Fruit fly (Drosophila melanogaster): ENCODE results near the gene CG33333.

CG33333 gene

DNA sequence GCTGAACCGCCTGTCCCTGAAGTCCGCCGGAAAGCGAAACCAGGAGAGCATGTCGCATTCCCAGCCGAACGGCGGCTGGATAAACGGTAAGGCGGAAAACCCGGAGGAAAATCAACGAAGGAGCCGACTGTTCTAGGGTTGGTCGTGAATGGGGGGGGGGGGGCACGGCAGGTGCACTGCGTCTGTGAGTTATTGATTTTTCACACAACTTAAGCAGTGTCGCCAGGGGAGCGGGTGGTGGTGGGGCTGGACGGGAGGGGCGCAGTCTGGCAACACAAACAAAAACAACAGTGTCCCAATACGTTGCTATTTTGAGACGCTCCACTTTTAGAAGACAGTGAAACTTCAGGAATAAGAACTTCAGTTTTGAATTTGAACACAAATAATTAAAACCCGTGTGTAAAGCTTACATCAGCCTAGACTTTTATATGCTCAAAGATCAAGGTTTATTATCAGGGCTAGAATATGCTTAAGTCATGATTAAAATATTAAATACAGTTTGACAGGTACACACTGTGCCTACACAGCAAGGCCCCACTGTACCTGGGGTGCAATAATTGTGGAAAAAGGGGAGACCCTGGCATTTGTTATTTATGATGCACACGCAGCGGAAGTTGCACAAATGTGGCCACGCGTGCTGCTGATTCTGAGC is 31.0 kb upstream of the CG33333 start (continued):
- TF ChIP-seq CG1647 (GFP tag; optimal IDR thresholded peaks at IDR 0.05): peak; percentile 23
- TF ChIP-seq chn (GFP tag; optimal IDR thresholded peaks at IDR 0.05): peak; percentile 59
- no peak for TF ChIP-seq crp (GFP tag; optimal IDR thresholded peaks at IDR 0.05)
- 0 out of 3 replicates have a peak, but pooled peaks have one; percentile 70 for TF ChIP-seq gce (GFP tag; IDR thresholded peaks at IDR 0.05)
- TF ChIP-seq bcd (GFP tag; optimal IDR thresholded peaks at IDR 0.05): peak; percentile 65
- TF ChIP-seq phol (tag; optimal IDR thresholded peaks at IDR 0.05): peak; percentile 84
- TF ChIP-seq CG12942 (GFP tag; optimal IDR thresholded peaks at IDR 0.05): no peak
- no peak for TF ChIP-seq p53 (GFP tag; optimal IDR thresholded peaks at IDR 0.05)
- TF ChIP-seq CG18764 (GFP tag; optimal IDR thresholded peaks at IDR 0.05): peak; percentile 39
- peak; percentile 71 for TF ChIP-seq PHDP (tag; optimal IDR thresholded peaks at IDR 0.05)
- TF ChIP-seq lbe (GFP tag; optimal IDR thresholded peaks at IDR 0.05): peak; percentile 57
- no peak for TF ChIP-seq bowl (GFP tag; IDR thresholded peaks at IDR 0.05)
- TF ChIP-seq CG2875 (GFP tag; optimal IDR thresholded peaks at IDR 0.05): peak; percentile 71
- TF ChIP-seq fd96Cb (tag; optimal IDR thresholded peaks at IDR 0.05): peak; percentile 83
- no peak for TF ChIP-seq ftz-f1 (GFP tag; optimal IDR thresholded peaks at IDR 0.05)
- no peak for TF ChIP-seq CG34376 (GFP tag; optimal IDR thresholded peaks at IDR 0.05)
- TF ChIP-seq caup (GFP tag; optimal IDR thresholded peaks at IDR 0.05; ENCODE audit: severe bottlenecking): peak; percentile 45
- TF ChIP-seq sc (optimal IDR thresholded peaks at IDR 0.05): no peak
- peak; percentile 59 for TF ChIP-seq sc (GFP tag; optimal IDR thresholded peaks at IDR 0.05)
- no peak for TF ChIP-seq gfzf (GFP tag; optimal IDR thresholded peaks at IDR 0.05)
- no peak for TF ChIP-seq CG3163 (GFP tag; optimal IDR thresholded peaks at IDR 0.05)
- TF ChIP-seq chm (GFP tag; IDR thresholded peaks at IDR 0.05): peak; percentile 81
- no peak for TF ChIP-seq CG7745 (tag; optimal IDR thresholded peaks at IDR 0.05)
- TF ChIP-seq CG13123 (GFP tag; optimal IDR thresholded peaks at IDR 0.05): peak; percentile 33
- TF ChIP-seq CrebB (tag; optimal IDR thresholded peaks at IDR 0.05): no peak
- TF ChIP-seq Deaf1 (tag; optimal IDR thresholded peaks at IDR 0.05): no peak
- TF ChIP-seq tap (tag; optimal IDR thresholded peaks at IDR 0.05): peak; percentile 74
- no peak for TF ChIP-seq Scr (GFP tag; IDR thresholded peaks at IDR 0.05; ENCODE audit: partially characterized antibody)
- peak; percentile 77 for TF ChIP-seq Ptx1 (GFP tag; IDR thresholded peaks at IDR 0.05)
- no peak for TF ChIP-seq Dek (tag; optimal IDR thresholded peaks at IDR 0.05)
- TF ChIP-seq CG7987 (GFP tag; optimal IDR thresholded peaks at IDR 0.05): no peak
- peak; percentile 24 for TF ChIP-seq CG5180 (GFP tag; optimal IDR thresholded peaks at IDR 0.05)
- peak; percentile 76 for TF ChIP-seq Asciz (GFP tag; optimal IDR thresholded peaks at IDR 0.05)
- TF ChIP-seq tna (GFP tag; IDR thresholded peaks at IDR 0.05; ENCODE audit: partially characterized antibody): no peak
- peak; percentile 85 for TF ChIP-seq CG11504 (tag; optimal IDR thresholded peaks at IDR 0.05)
- peak; percentile 74 for TF ChIP-seq CG6689 (GFP tag; IDR thresholded peaks at IDR 0.05)
- TF ChIP-seq D (optimal IDR thresholded peaks at IDR 0.05): no peak
- TF ChIP-seq D (GFP tag; optimal IDR thresholded peaks at IDR 0.05): peak; percentile 75
- TF ChIP-seq dmrt11E (tag; optimal IDR thresholded peaks at IDR 0.05): peak; percentile 67
- TF ChIP-seq Dip3 (GFP tag; optimal IDR thresholded peaks at IDR 0.05): peak; percentile 13
- TF ChIP-seq mld (GFP tag; IDR thresholded peaks at IDR 0.05; ENCODE audit: partially characterized antibody): no peak
- no peak for TF ChIP-seq dm (GFP tag; optimal IDR thresholded peaks at IDR 0.05)
- TF ChIP-seq schlank (tag; optimal IDR thresholded peaks at IDR 0.05): no peak
- TF ChIP-seq Nf-YA (GFP tag; IDR thresholded peaks at IDR 0.05): peak; percentile 57; the same call in 1 of the 2 replicates
- peak; percentile 100 for TF ChIP-seq onecut (GFP tag; IDR thresholded peaks at IDR 0.05)
- no peak for TF ChIP-seq inv (GFP tag; IDR thresholded peaks at IDR 0.05; ENCODE audit: partially characterized antibody)
- TF ChIP-seq sna (GFP tag; IDR thresholded peaks at IDR 0.05; ENCODE audit: partially characterized antibody): no peak
- peak; percentile 18 for TF ChIP-seq Usf (GFP tag; optimal IDR thresholded peaks at IDR 0.05)
- peak; percentile 31 for TF ChIP-seq CG12236 (GFP tag; optimal IDR thresholded peaks at IDR 0.05)

All from whole organism, embryonic.